Worm (Caenorhabditis elegans): Measurements from ENCODE around the gene K08B12.3.

The K08B12.3 gene

DNA sequence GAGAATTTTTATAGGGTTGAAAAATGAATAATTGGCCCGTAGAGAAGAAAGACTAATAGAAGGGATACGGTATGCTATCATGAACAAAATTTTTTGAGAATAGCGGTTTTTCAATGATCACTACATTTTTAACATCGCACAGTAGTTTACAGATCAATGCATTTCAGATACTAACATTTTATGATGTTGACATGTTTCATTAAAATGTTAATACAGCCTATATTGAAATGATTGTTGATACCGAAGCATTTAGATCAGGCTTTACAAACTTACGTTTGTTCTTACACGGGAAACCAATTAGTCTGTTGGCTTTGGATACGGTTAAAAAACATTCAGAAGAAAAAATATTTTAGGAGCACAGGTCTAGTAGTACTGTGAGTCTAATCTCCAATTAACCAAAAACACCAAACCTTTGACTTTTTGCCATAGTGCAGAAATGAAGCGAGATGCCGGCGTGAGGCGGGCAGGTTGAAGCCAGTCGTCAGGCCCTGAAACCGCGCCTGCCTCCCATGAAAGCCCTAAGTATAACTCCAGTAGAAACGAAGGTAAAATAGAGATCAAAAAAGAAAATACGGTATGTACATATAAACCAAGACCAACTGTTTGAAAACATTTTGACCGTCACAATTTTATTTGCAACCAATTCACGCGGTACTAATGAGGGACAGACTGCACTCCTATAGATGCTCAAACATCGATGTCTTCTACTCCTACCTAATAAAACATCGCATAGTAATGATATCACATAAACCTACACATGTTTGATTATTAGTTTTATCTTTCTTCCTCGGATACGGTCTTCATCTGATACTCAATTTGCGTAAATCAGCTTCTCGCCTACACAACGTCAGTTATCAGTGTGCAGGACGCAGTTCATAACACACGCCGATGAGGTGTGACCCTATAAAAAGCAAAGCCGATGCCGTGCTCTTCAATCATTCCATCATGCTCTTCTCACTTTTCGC is 43.4 kb downstream of the K08B12.3 start, which contains the start of gene fil-2 (continued):
- peak; percentile 74 for TF ChIP-seq T26A8.4 (GFP tag; IDR thresholded peaks at IDR 0.05)
- TF ChIP-seq nhr-111 (GFP tag; optimal IDR thresholded peaks at IDR 0.05), result no peak
- TF ChIP-seq daf-12 (tag; optimal IDR thresholded peaks at IDR 0.05), result no peak
- peak in 1 of 2 experiments; percentile 10 for TF ChIP-seq lsy-2 (tag; optimal IDR thresholded peaks at IDR 0.05)
- peak; percentile 73 for TF ChIP-seq nhr-28 (tag; optimal IDR thresholded peaks at IDR 0.05)
- peak; percentile 54 for TF ChIP-seq duxl-1 (tag; optimal IDR thresholded peaks at IDR 0.05; ENCODE audit: poor library complexity)
- no peak for TF ChIP-seq nhr-48 (tag; optimal IDR thresholded peaks at IDR 0.05)
- peak; percentile 58; the same call in 1 of the 2 replicates for TF ChIP-seq tra-1 (GFP tag; IDR thresholded peaks at IDR 0.05)
- TF ChIP-seq hif-1 (tag; optimal IDR thresholded peaks at IDR 0.05), result peak in 1 of 2 experiments; percentile 12
- no peak for TF ChIP-seq ceh-62 (tag; optimal IDR thresholded peaks at IDR 0.05)
- peak; percentile 93 for TF ChIP-seq nhr-77 (tag; optimal IDR thresholded peaks at IDR 0.05)
- peak; percentile 56; the same call in 1 of the 2 replicates for TF ChIP-seq D1046.2 (GFP tag; IDR thresholded peaks at IDR 0.05)
- no peak for TF ChIP-seq saeg-2 (GFP tag; IDR thresholded peaks at IDR 0.05)
- peak; percentile 69 for TF ChIP-seq dve-1 (tag; optimal IDR thresholded peaks at IDR 0.05; ENCODE audit: insufficient read depth)
- TF ChIP-seq pqm-1 (tag; optimal IDR thresholded peaks at IDR 0.05), result peak; percentile 14
- TF ChIP-seq dmd-9 (GFP tag; IDR thresholded peaks at IDR 0.05), result no peak
- no peak for TF ChIP-seq ztf-7 (tag; optimal IDR thresholded peaks at IDR 0.05)
- TF ChIP-seq madf-9 (GFP tag; conservative IDR thresholded peaks at IDR 0.05), result no peak
- no peak for TF ChIP-seq zag-1 (tag; optimal IDR thresholded peaks at IDR 0.05)
- no peak for TF ChIP-seq ctbp-1 (GFP tag; IDR thresholded peaks at IDR 0.05)
- no peak for TF ChIP-seq ztf-11 (tag; optimal IDR thresholded peaks at IDR 0.05)
- TF ChIP-seq fkh-10 (GFP tag; optimal IDR thresholded peaks at IDR 0.05), result no peak
- TF ChIP-seq arid-1 (GFP tag; conservative IDR thresholded peaks at IDR 0.05), result no peak
- TF ChIP-seq set-16 (GFP tag; IDR thresholded peaks at IDR 0.05), result no peak
- peak; percentile 59 for TF ChIP-seq nhr-102 (tag; optimal IDR thresholded peaks at IDR 0.05)
- TF ChIP-seq unc-130 (GFP tag; optimal IDR thresholded peaks at IDR 0.05), result no peak
- no peak for TF ChIP-seq F44E2.7 (GFP tag; IDR thresholded peaks at IDR 0.05)
- TF ChIP-seq dpl-1 (GFP tag; optimal IDR thresholded peaks at IDR 0.05), result no peak
- 0 out of 2 replicates have a peak, but pooled peaks have one; percentile 8 for TF ChIP-seq ceh-20 (GFP tag; IDR thresholded peaks at IDR 0.05)
- no peak for TF ChIP-seq ZK546.5 (tag; optimal IDR thresholded peaks at IDR 0.05)
- TF ChIP-seq lin-39 (tag; optimal IDR thresholded peaks at IDR 0.05), result no peak
- TF ChIP-seq attf-4 (tag; optimal IDR thresholded peaks at IDR 0.05), result no peak
- no peak for TF ChIP-seq nhr-237 (tag; optimal IDR thresholded peaks at IDR 0.05)
- TF ChIP-seq lin-13 (GFP tag; optimal IDR thresholded peaks at IDR 0.05), result no peak
- TF ChIP-seq Y105C5A.15 (GFP tag; IDR thresholded peaks at IDR 0.05), result no peak
- TF ChIP-seq ceh-32 (tag; optimal IDR thresholded peaks at IDR 0.05; ENCODE audit: poor library complexity), result no peak
- no peak for TF ChIP-seq R02D3.7 (tag; optimal IDR thresholded peaks at IDR 0.05)
- TF ChIP-seq rbr-2 (tag; optimal IDR thresholded peaks at IDR 0.05), result no peak
- TF ChIP-seq spr-1 (tag; optimal IDR thresholded peaks at IDR 0.05), result no peak
- no peak for TF ChIP-seq nhr-76 (tag; optimal IDR thresholded peaks at IDR 0.05)
- peak; percentile 5 for TF ChIP-seq gei-8 (GFP tag; optimal IDR thresholded peaks at IDR 0.05)
- TF ChIP-seq F37D6.2 (tag; optimal IDR thresholded peaks at IDR 0.05), result no peak
- no peak for TF ChIP-seq jun-1 (tag; optimal IDR thresholded peaks at IDR 0.05)
- no peak for TF ChIP-seq egl-43 (GFP tag; IDR thresholded peaks at IDR 0.05)
- no peak for TF ChIP-seq aly-2 (tag; optimal IDR thresholded peaks at IDR 0.05)
- TF ChIP-seq spr-3 (GFP tag; optimal IDR thresholded peaks at IDR 0.05), result no peak
- TF ChIP-seq snpc-4 (tag; optimal IDR thresholded peaks at IDR 0.05), result no peak
- peak; percentile 52 for TF ChIP-seq zip-2 (tag; optimal IDR thresholded peaks at IDR 0.05)
- TF ChIP-seq cey-2 (tag; optimal IDR thresholded peaks at IDR 0.05; ENCODE audit: borderline replicate concordance, insufficient read depth), result no peak
- peak; percentile 59 for TF ChIP-seq nhr-6 (tag; optimal IDR thresholded peaks at IDR 0.05)
